Worm (Caenorhabditis elegans): ENCODE results near the gene ZK1240.2.

ZK1240.2 gene

DNA sequence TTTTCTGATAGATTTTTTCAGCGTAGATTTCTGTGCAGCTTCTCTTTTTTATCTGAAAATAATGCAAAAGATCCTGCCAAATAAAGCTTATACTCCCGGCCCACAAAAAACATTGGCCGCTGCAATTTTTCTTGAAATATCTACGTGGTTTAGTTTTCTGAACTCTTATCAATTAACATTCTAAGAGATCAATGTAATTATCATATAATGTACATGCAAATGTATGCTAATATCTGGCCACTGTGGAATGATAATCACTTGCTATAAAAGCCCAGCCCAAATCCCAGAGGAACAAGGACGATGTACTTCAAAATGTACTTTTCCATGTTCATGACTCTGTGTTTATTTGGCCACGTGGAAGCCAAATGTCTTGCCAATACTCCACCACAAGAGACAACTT lies 31.3 kb downstream of the ZK1240.2 start, which contains the start of gene F43C11.2:
TSS of gene F43C11.2 (plus strand) at position 301 of the 400 bp plus-strand sequence.
- TF ChIP-seq unc-62 (GFP tag; optimal IDR thresholded peaks at IDR 0.05) = no peak

DNA sequence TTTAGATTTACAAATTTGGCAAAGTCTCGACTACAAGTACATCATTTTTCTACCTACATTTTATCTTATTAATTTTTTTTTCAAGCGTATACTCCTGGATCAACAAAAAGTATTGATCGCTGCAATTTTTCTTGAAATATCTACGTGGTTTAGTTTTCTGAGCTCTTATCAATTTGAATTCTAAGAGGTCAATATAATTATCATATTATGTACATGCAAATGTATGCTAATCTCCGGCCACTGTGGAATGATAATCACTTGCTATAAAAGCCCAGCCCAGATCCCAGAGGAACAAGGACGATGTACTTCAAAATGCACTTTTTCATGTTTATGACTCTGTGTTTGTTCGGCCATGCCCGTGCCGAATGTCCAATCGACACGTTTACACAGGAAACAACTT lies 33.6 kb downstream of the ZK1240.2 start, which contains the start of gene F43C11.1:
TSS of gene F43C11.1 (plus strand) at position 301 of the 400 bp plus-strand sequence.
- TF ChIP-seq unc-62 (GFP tag; optimal IDR thresholded peaks at IDR 0.05) = no peak

DNA sequence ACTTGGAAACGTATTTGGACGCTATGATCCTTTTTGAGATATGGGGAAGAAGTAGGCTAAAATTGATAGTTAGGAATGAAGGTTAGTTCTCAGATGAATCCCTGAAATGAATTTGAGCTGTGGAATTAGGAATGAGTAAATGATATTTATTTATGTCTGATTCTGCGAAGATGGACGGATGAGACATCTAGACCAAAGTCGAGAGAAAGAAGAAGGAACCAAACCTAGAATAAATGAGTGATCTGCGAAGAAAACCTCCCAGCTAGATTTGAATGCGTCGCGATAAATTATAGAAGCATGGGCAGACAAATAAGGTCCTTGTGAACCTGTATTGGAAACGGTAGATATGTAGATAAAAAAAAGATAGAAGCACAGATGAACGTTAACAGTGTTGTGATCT lies 36.8 kb downstream of the ZK1240.2 start, which contains the start of gene F43C11.16:
TSS of gene F43C11.16 (minus strand) at position 101 of the 400 bp plus-strand sequence.
- TF ChIP-seq unc-62 (GFP tag; optimal IDR thresholded peaks at IDR 0.05) = no peak

DNA sequence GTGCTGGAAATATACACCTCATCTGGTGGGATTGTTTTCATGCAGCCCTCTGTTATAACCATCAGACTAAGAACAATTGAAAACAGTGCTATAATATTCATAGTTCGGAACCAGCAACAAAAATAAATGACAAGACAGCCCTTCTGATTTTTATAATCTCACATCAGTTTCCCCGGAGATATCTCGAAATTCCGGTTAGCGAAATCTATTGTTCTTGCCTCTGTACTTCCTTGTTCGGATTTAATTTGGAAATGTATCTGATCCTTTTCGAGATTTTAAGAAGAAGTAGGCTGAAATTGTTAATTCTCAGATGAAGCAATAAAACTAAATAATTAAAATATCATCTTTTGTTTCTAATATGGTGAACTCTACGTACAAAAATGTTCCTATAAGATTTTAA lies 40.5 kb downstream of the ZK1240.2 start, which contains the start of gene F43C11.11:
TSS of gene F43C11.11 (minus strand) at position 101 of the 400 bp plus-strand sequence.
- no peak for TF ChIP-seq unc-62 (GFP tag; optimal IDR thresholded peaks at IDR 0.05)

DNA sequence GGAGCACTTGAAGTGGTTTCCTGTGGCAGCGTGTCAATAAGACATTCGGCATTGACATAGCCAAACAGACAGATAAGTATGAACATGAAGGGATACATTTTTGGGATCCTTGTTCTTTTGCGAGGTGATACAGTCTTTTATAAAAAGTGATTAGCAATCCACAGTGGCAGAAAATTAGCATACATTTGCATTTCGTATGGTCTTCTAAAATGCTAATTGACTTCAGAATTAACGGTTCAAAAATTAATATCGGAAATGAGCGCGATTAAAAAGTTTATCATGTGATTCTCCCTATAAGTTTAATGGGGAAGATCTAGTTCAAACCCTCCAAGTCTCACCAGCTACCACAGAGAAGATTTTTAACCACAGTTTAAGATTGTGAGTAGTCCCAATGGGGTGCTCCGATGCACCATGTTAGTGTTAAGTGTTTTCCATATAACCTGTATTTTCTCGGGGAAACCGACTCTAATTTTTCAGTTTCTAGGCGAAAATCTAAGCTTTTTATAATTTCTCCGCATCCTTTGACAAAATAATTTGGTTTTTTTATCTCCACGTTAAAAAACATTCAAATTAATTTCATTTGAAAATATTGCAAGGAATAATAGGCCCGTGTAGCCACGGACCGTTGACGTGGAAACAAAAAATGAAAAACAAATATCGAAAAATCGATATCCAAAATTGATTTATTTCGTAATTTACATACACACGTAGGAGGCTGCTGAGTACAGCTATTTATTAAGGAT lies 43.6 kb downstream of the ZK1240.2 start, which contains the start of the genes F43C11.12 and F16G10.5:
TSS of gene F43C11.12 (minus strand) at position 101 of the 743 bp plus-strand sequence.
TSS of gene F16G10.5 (plus strand) at position 693 of the 743 bp plus-strand sequence.
- TF ChIP-seq unc-62 (GFP tag; optimal IDR thresholded peaks at IDR 0.05) = no peak

DNA sequence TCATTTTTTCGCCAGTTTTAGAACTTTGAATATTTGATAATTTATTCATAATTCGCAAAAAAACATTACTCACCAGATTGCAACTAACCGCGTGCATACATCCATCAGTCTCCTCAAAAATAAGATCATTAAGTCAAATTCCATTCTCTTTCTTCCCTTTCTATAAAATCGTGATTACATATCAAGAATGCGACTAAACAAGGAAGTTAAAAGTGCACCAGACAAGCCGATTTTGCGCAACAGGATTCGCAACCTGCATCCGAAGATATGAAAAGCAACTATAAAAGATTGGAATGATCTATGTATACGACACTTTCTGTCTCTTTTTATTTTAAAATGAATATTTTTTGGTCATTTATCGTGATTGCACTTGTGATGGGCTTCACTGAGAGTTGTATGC lies 45.8 kb downstream of the ZK1240.2 start, which contains the start of gene hpo-25:
TSS of gene hpo-25 (plus strand) at position 301 of the 400 bp plus-strand sequence.
- TF ChIP-seq unc-62 (GFP tag; optimal IDR thresholded peaks at IDR 0.05) = no peak

DNA sequence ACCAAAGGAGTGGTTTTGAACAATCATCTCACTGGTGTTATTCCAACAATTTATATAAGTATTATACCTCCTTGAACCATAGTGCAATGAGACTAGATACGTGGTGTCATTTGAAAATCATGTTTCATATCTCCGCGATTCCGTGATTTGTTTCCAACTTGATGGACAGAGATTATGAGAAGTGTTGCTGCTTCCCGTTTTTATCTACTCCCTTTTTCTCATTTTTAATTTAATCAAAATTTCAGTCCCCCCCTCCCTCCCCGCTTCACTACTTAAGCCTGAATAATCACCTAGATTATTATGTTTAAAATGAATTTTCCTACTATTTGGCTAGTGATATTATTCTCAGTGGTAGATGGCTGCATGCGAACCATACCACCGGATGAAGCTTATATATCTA lies 48.9 kb downstream of the ZK1240.2 start, which contains the start of gene F16G10.3:
TSS of gene F16G10.3 (plus strand) at position 301 of the 400 bp plus-strand sequence.
- no peak for TF ChIP-seq unc-62 (GFP tag; optimal IDR thresholded peaks at IDR 0.05)

All from whole organism, dauer.